Worm (Caenorhabditis elegans): ENCODE results near the gene C53D6.11.

C53D6.11 gene

ce11 chrIV:9051510-9052175, 41.3 kb downstream of the C53D6.11 start:
- TF ChIP-seq tab-1 (GFP tag; IDR thresholded peaks at IDR 0.05) (no peak), med-1 (GFP tag; optimal IDR thresholded peaks at IDR 0.05; ENCODE audit: insufficient read depth) (no peak)

ce11 chrIV:9053403-9053802, 43.0 kb downstream of the C53D6.11 start:
- TF ChIP-seq klf-2 (GFP tag; conservative IDR thresholded peaks at IDR 0.05) (no peak), ztf-23 (GFP tag; IDR thresholded peaks at IDR 0.05) (no peak), ref-1 (GFP tag; conservative IDR thresholded peaks at IDR 0.05) (no peak), cog-1 (tag; optimal IDR thresholded peaks at IDR 0.05) (no peak), med-1 (GFP tag; optimal IDR thresholded peaks at IDR 0.05; ENCODE audit: insufficient read depth) (no peak)

All from whole organism, midembryonic.